Worm (Caenorhabditis elegans) whole organism, early embryonic: ENCODE data around the gene rpl-11.2.

Experiments
- F13C5.2 ChIP-seq: sonication (generic microtip); optimal IDR thresholded peaks from 2 replicates; lab custom pipeline; 2017; ENCODE audit warnings: mild to moderate bottlenecking, missing genetic modification characterization, inconsistent platforms, missing compliant biosample characterization
- hmg-4 ChIP-seq: fragments of 200-800 bp; sonication (Bioruptor generic); optimal IDR thresholded peaks from 2 replicates; lab custom pipeline; 2018; ENCODE audit warnings: mild to moderate bottlenecking, missing genetic modification characterization, missing compliant biosample characterization
- pes-1 ChIP-seq: fragments of 200-800 bp; sonication (Bioruptor generic); IDR thresholded peaks from 2 replicates; pipeline ENCODE4 v1.3.6; 2022; ENCODE audit warnings: missing genetic modification reagents, missing genetic modification characterization, missing compliant biosample characterization
- tbx-11 ChIP-seq: fragments of 200-800 bp; sonication (Bioruptor generic); IDR thresholded peaks from 2 replicates; pipeline ENCODE4 v1.3.6; 2022; ENCODE audit warnings: missing genetic modification characterization, missing compliant biosample characterization

ce11 chrX:2233929-2234328 is 8.5 kb downstream of the rpl-11.2 start, which contains the start of gene T14F9.2:
- TF ChIP-seq pes-1 (GFP tag; lab: Robert Waterston, UW) (no peak), hmg-4 (no peak), tbx-11 (GFP tag; lab: Robert Waterston, UW) (no peak), F13C5.2 (tag; lab: Kevin White, UChicago) (no peak)
